Fruit fly (Drosophila melanogaster) whole organism, pupa: ENCODE data around the gene Tom70.
A peak's percentile ranks its signal among the peaks of the same experiment; 100 is the strongest.
"Not testable (repeated sequence)": the region's sequence is repeated elsewhere in the genome, so short reads cannot be mapped to it uniquely, and the experiment has no call there.

Source experiments
- CG10348 ChIP-seq: fragments of 200-800 bp; sonication (Bioruptor generic); IDR thresholded peaks from 2 replicates; pipeline ENCODE4 v1.3.6; 2022; ENCODE audit warnings: missing biosample characterization, missing genetic modification characterization
- CG12605 ChIP-seq: fragments of 200-800 bp; sonication (Bioruptor generic); IDR thresholded peaks from 2 replicates; pipeline ENCODE4 v1.3.6; 2022; ENCODE audit warnings: missing biosample characterization, missing genetic modification characterization
- CG13204 ChIP-seq: fragments of 200-800 bp; sonication (Bioruptor generic); optimal IDR thresholded peaks from 2 replicates; lab custom pipeline; 2018; ENCODE audit warnings: missing biosample characterization, mild to moderate bottlenecking, missing genetic modification characterization, moderate library complexity
- CG14655 ChIP-seq: fragments of 200-800 bp; sonication (Bioruptor generic); optimal IDR thresholded peaks from 3 replicates; lab custom pipeline; 2017; ENCODE audit warnings: mild to moderate bottlenecking, missing biosample characterization, missing genetic modification reagents, missing genetic modification characterization
- CG15710 ChIP-seq: fragments of 200-800 bp; sonication (Bioruptor generic); optimal IDR thresholded peaks from 2 replicates; lab custom pipeline; 2018; ENCODE audit warnings: missing biosample characterization, mild to moderate bottlenecking, missing genetic modification characterization, moderate library complexity
- CG17806 ChIP-seq: fragments of 200-800 bp; sonication (Bioruptor generic); optimal IDR thresholded peaks from 2 replicates; lab custom pipeline; 2018; ENCODE audit warnings: missing biosample characterization, mild to moderate bottlenecking, missing genetic modification characterization, moderate library complexity
- CG32121 ChIP-seq: fragments of 200-800 bp; sonication (Bioruptor generic); IDR thresholded peaks from 2 replicates; pipeline ENCODE4 v1.3.6; 2022; ENCODE audit warnings: missing biosample characterization, missing genetic modification characterization
- CG34367 ChIP-seq: fragments of 200-800 bp; sonication (Bioruptor generic); optimal IDR thresholded peaks from 2 replicates; lab custom pipeline; 2018; ENCODE audit warnings: missing biosample characterization, mild to moderate bottlenecking, missing genetic modification characterization
- CG4496 ChIP-seq: fragments of 200-800 bp; sonication (Bioruptor generic); IDR thresholded peaks from 3 replicates; pipeline ENCODE4 v1.3.6; 2022; ENCODE audit warnings: missing biosample characterization, missing genetic modification characterization
- CG8159 ChIP-seq: fragments of 200-800 bp; sonication (Bioruptor generic); optimal IDR thresholded peaks from 3 replicates; lab custom pipeline; 2018; ENCODE audit warnings: missing biosample characterization, mild to moderate bottlenecking, missing genetic modification characterization, moderate library complexity
- CG8301 ChIP-seq: fragments of 200-800 bp; sonication (Bioruptor generic); optimal IDR thresholded peaks from 2 replicates; lab custom pipeline; 2018; ENCODE audit warnings: missing biosample characterization, mild to moderate bottlenecking, missing genetic modification characterization
- CG9948 ChIP-seq: fragments of 200-800 bp; sonication (Bioruptor generic); optimal IDR thresholded peaks from 2 replicates; lab custom pipeline; 2018; ENCODE audit warnings: missing biosample characterization, mild to moderate bottlenecking, missing genetic modification characterization, moderate library complexity
- D1 ChIP-seq: fragments of 200-800 bp; sonication (Bioruptor generic); optimal IDR thresholded peaks from 2 replicates; lab custom pipeline; 2018; ENCODE audit warnings: missing biosample characterization, mild to moderate bottlenecking, missing genetic modification characterization, moderate library complexity
- EcR ChIP-seq: fragments of 200-800 bp; sonication (Bioruptor generic); optimal IDR thresholded peaks from 3 replicates; lab custom pipeline; 2019; ENCODE audit warnings: missing biosample characterization, missing genetic modification characterization, mild to moderate bottlenecking, moderate library complexity, missing genetic modification reagents
- Ets98B ChIP-seq: fragments of 200-800 bp; sonication (Bioruptor generic); IDR thresholded peaks from 2 replicates; pipeline ENCODE4 v1.3.6; 2022; ENCODE audit warnings: missing biosample characterization, missing genetic modification characterization
- Pif1A ChIP-seq: fragments of 200-800 bp; sonication (Bioruptor generic); optimal IDR thresholded peaks from 3 replicates; lab custom pipeline; 2016; ENCODE audit warnings: missing biosample characterization, missing genetic modification characterization
- Pif1B ChIP-seq: fragments of 200-800 bp; sonication (Bioruptor generic); optimal IDR thresholded peaks from 3 replicates; lab custom pipeline; 2016; ENCODE audit warnings: missing biosample characterization, missing genetic modification characterization
- Snoo ChIP-seq: fragments of 200-800 bp; sonication (Bioruptor generic); optimal IDR thresholded peaks from 3 replicates; lab custom pipeline; 2017; ENCODE audit warnings: missing biosample characterization, mild to moderate bottlenecking, missing genetic modification characterization, inconsistent platforms
- fd96Ca ChIP-seq: fragments of 200-800 bp; sonication (Bioruptor generic); IDR thresholded peaks from 3 replicates; pipeline ENCODE4 v1.3.6; 2022; ENCODE audit warnings: missing biosample characterization, missing genetic modification characterization
- gl ChIP-seq: fragments of 200-800 bp; sonication (Bioruptor generic); optimal IDR thresholded peaks from 2 replicates; lab custom pipeline; 2018; ENCODE audit warnings: missing biosample characterization, mild to moderate bottlenecking, missing genetic modification characterization
- rn ChIP-seq: fragments of 200-800 bp; sonication (Bioruptor generic); IDR thresholded peaks from 2 replicates; pipeline ENCODE4 v1.3.6; 2022; ENCODE audit warnings: missing biosample characterization, missing genetic modification characterization

Gene Tom70

dm6 chr2L:12003792-12004210 is 34.5 kb downstream of the Tom70 start:
- no peak for TF ChIP-seq CG34367 (tag; lab: Kevin White, UChicago)
- no peak for TF ChIP-seq CG15710 (tag; lab: Kevin White, UChicago)
- no peak for TF ChIP-seq Pif1B (GFP tag; lab: Kevin White, UChicago)
- TF ChIP-seq CG10348 (GFP tag; lab: Robert Waterston, UW) = no peak
- TF ChIP-seq fd96Ca (GFP tag; lab: Robert Waterston, UW) = no peak
- no peak for TF ChIP-seq D1
- no peak for TF ChIP-seq rn (GFP tag; lab: Robert Waterston, UW)
- no peak for TF ChIP-seq Pif1A
- TF ChIP-seq CG13204 (GFP tag; lab: Kevin White, UChicago) = no peak
- TF ChIP-seq CG8159 = no peak
- no peak for TF ChIP-seq EcR
- no peak for TF ChIP-seq CG9948

- TF ChIP-seq CG14655 (GFP tag; lab: Kevin White, UChicago) = peak; percentile 56
- TF ChIP-seq Snoo (tag; lab: Kevin White, UChicago) = peak; percentile 32
- no peak for TF ChIP-seq CG8301 (tag; lab: Kevin White, UChicago)
- peak; percentile 38 for TF ChIP-seq CG8159
- TF ChIP-seq EcR = peak; percentile 77
- TF ChIP-seq fd96Ca (GFP tag; lab: Robert Waterston, UW) = no peak
- TF ChIP-seq CG13204 (GFP tag; lab: Kevin White, UChicago) = peak; percentile 99
- TF ChIP-seq gl = peak; percentile 30
- TF ChIP-seq CG17806 = peak; percentile 27
- TF ChIP-seq Pif1A = peak; percentile 34
- TF ChIP-seq CG10348 (GFP tag; lab: Robert Waterston, UW) = no peak
- TF ChIP-seq CG15710 (tag; lab: Kevin White, UChicago) = peak; percentile 32
- TF ChIP-seq CG12605 = no peak
- no peak for TF ChIP-seq CG4496 (GFP tag; lab: Robert Waterston, UW)
- no peak for TF ChIP-seq Ets98B (GFP tag; lab: Robert Waterston, UW)
- TF ChIP-seq, all 21 proteins: peak for 9
Measured at dm6 chr2L:12002922-12003791, 35.2 kb downstream of the Tom70 start.

dm6 chr2L:12002051-12002450 is 36.3 kb downstream of the Tom70 start, which contains the start of gene Hacd1:
Hacd1 (minus strand) TSS chr2L:12002266.
- TF ChIP-seq CG10348 (GFP tag; lab: Robert Waterston, UW) (no peak), CG8159 (no peak), CG17806 (no peak)
- TF ChIP-seq, all 21 proteins: peak for 0

dm6 chr2L:12001132-12001531 is 37.2 kb downstream of the Tom70 start:
- TF ChIP-seq CG8301 (tag; lab: Kevin White, UChicago) (no peak), EcR (peak; percentile 24)

dm6 chr2L:11999240-11999704 is 39.0 kb downstream of the Tom70 start, which contains the start of the genes CG18787 and Nfs1:
CG18787 (minus strand) TSS chr2L:11999340.
Nfs1 (plus strand) TSS chr2L:11999654.
- TF ChIP-seq CG14655 (GFP tag; lab: Kevin White, UChicago); rn (GFP tag; lab: Robert Waterston, UW); CG17806: not testable (repeated sequence)
- TF ChIP-seq, all 21 proteins: peak for 0; not testable (repeated sequence) for 21

dm6 chr2L:11996509-11996908 is 41.8 kb downstream of the Tom70 start, which contains the start of gene Ada1-1:
Ada1-1 (plus strand) TSS chr2L:11996809.
- not testable (repeated sequence) for TF ChIP-seq CG32121 (GFP tag; lab: Robert Waterston, UW); Pif1A; CG34367 (tag; lab: Kevin White, UChicago)

- TF ChIP-seq fd96Ca (GFP tag; lab: Robert Waterston, UW); CG8301 (tag; lab: Kevin White, UChicago); CG14655 (GFP tag; lab: Kevin White, UChicago): not testable (repeated sequence)
Measured at dm6 chr2L:11995332-11995790, 43.0 kb downstream of the Tom70 start, which contains the start of the genes CG18789 and Qtzl. CG18789 (minus strand) TSS chr2L:11995432. Qtzl (plus strand) TSS chr2L:11995740.
